Worm (Caenorhabditis elegans): ENCODE measurements around the gene dml-1.
"Not testable (repeated sequence)": the region's sequence is repeated elsewhere in the genome, so short reads cannot be mapped to it uniquely, and the experiment has no call there.

Gene dml-1

DNA sequence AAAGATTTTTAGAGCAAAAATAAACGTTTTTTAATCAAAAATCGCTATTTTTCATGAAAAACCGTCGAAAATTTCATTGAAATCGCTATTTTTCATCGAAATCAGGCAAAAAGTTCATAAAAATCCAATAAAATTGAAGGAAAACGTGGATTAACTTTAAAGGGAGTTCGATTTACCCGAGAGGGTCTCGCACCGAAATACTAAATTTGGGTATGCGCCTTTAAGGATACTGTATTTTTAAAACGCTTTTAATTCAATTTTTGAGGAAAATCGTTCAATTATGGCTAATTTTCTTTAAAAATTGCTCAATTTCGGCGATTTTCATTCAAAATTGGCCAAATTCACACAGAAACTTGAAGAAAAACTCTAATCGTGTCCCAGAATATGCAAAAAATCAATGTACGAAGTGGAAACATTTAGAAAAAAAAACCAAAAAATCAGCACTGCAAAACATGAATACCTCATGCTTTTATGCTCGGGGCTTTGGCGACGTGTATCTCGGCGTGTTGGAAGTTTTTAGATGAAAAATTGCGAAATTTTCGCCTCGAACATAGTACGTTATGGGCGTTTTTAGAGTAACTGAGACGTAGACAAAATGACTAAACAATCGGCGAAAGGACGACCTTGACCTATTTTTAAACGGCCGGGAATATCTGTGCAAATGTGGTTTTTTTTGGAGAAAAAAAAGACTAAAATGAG lies 6.2 kb downstream of the dml-1 start (continued):
- TF ChIP-seq sea-2 (GFP tag; IDR thresholded peaks at IDR 0.05): no peak

DNA sequence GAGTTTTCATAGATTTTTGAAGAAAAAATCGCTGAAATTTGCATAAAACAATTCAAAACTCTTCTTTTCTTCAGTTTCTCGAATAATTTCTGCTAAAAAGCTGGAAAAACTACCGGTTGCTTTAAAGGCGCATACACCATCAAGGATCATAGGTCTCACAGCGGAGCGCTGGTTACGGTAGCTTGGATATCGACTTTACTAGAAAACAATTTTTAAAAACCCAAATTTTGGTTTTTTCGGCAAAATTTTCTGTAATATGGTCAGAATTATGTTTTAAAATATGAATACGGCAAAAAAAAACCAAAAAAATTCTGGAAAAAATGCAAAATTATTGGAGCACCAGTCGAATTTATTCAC lies 6.7 kb downstream of the dml-1 start:
- TF ChIP-seq nhr-27 (tag; optimal IDR thresholded peaks at IDR 0.05): no peak
- peak; percentile 75 for TF ChIP-seq madf-6 (GFP tag; IDR thresholded peaks at IDR 0.05)
- TF ChIP-seq ceh-91 (GFP tag; IDR thresholded peaks at IDR 0.05): 0 out of 2 replicates have a peak, but pooled peaks have one; percentile 27
- peak; percentile 26; the same call in 1 of the 2 replicates for TF ChIP-seq madf-8 (GFP tag; conservative IDR thresholded peaks at IDR 0.05)
- peak; percentile 18 for TF ChIP-seq efl-1 (GFP tag; optimal IDR thresholded peaks at IDR 0.05)
- peak; percentile 84 for TF ChIP-seq F33H1.4 (GFP tag; IDR thresholded peaks at IDR 0.05)
- TF ChIP-seq xnd-1 (tag; optimal IDR thresholded peaks at IDR 0.05): peak; percentile 3
- peak; percentile 91 for TF ChIP-seq lsl-1 (GFP tag; optimal IDR thresholded peaks at IDR 0.05)
- TF ChIP-seq D2030.7 (GFP tag; IDR thresholded peaks at IDR 0.05): peak; percentile 62
- no peak for TF ChIP-seq Y56A3A.18 (GFP tag; IDR thresholded peaks at IDR 0.05)

DNA sequence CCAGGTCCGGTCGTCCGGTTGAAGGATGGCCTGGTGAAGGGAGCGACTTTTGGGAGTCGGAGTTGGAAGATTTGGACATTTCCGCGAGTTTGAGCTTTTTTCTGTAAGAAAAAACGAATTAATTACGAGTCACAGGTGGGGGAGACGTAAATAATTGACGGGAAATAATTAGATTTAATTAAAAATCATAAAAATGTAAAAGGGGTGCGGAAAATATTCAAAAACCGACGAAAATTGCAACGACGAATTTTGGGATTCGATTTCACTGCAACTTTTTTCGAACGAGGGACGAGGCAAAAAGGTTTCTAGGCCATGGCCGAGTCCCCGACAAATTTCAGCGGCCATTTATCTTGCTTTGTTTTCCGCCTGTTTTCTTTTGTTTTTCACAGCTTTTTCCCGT lies 7.9 kb downstream of the dml-1 start, which contains the start of gene Y54G2A.19:
TSS of gene Y54G2A.19 (minus strand) at position 101 of the 400 bp plus-strand sequence.
- TF ChIP-seq B0019.2 (GFP tag; conservative IDR thresholded peaks at IDR 0.05); ceh-91 (GFP tag; IDR thresholded peaks at IDR 0.05); ceh-79 (tag; optimal IDR thresholded peaks at IDR 0.05): not testable (repeated sequence)

DNA sequence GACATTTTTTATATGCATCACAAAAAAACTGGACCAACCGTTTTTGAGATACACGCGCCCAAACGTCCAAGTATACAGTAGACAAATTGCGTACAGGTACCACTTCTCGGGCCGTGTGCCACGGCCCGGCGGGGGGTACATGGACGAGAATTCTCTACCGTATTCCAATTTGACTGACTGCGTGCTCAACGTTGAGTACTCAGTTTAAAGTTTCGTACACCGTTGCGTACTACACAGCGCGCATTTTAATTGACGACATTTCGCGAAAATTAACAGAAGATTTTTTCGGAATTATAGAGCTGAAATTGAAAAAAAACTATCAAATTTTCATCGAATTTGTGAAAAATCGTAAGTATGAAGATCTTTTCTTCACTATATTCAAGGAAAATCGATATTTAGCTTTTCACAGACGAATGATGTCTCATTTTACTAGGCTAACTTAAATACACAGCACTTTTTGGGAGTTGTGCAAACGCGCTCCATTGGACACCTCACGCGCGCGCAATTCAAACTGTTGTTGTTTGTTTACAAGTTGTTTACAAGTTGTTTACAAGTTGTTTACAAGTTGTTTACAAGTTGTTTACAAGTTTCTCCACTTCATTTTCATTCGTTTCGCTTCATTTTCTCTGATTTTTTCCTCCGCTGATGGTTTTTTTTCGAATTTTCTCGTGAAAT lies 9.4 kb downstream of the dml-1 start:
- TF ChIP-seq let-607 (tag; optimal IDR thresholded peaks at IDR 0.05): peak in 1 of 2 experiments; percentile 53
- TF ChIP-seq unc-130 (GFP tag; optimal IDR thresholded peaks at IDR 0.05): peak; percentile 33
- peak; percentile 33 for TF ChIP-seq efl-1 (GFP tag; optimal IDR thresholded peaks at IDR 0.05)
- peak; percentile 48 for TF ChIP-seq lin-54 (GFP tag; optimal IDR thresholded peaks at IDR 0.05)
- TF ChIP-seq ztf-18 (tag; optimal IDR thresholded peaks at IDR 0.05): peak; percentile 25
- not testable (repeated sequence) for TF ChIP-seq snpc-4 (GFP tag; optimal IDR thresholded peaks at IDR 0.05)
- TF ChIP-seq snpc-4 (tag; optimal IDR thresholded peaks at IDR 0.05): peak in 1 of 4 experiments; percentile 12
- peak; percentile 43 for TF ChIP-seq lin-40 (tag; optimal IDR thresholded peaks at IDR 0.05)
- TF ChIP-seq K11D2.4 (GFP tag; IDR thresholded peaks at IDR 0.05): peak; percentile 77
- TF ChIP-seq mcd-1 (GFP tag; IDR thresholded peaks at IDR 0.05): peak; percentile 93
- TF ChIP-seq hmg-1.2 (GFP tag; IDR thresholded peaks at IDR 0.05): peak; percentile 94
- TF ChIP-seq Y53G8AR.9 (GFP tag; conservative IDR thresholded peaks at IDR 0.05): peak; percentile 83
- peak; percentile 49 for TF ChIP-seq cebp-1 (GFP tag; IDR thresholded peaks at IDR 0.05)
- peak; percentile 55 for TF ChIP-seq cebp-1 (tag; optimal IDR thresholded peaks at IDR 0.05)
- TF ChIP-seq C17E4.6 (GFP tag; IDR thresholded peaks at IDR 0.05): peak; percentile 14; the same call in 1 of the 2 replicates
- TF ChIP-seq lir-1 (GFP tag; conservative IDR thresholded peaks at IDR 0.05): peak; percentile 65; the same call in 1 of the 2 replicates
- peak; percentile 44; the same call in 1 of the 2 replicates for TF ChIP-seq hsf-1 (GFP tag; IDR thresholded peaks at IDR 0.05)
- peak; percentile 53 for TF ChIP-seq madf-6 (GFP tag; IDR thresholded peaks at IDR 0.05)
- TF ChIP-seq dox-1 (GFP tag; IDR thresholded peaks at IDR 0.05): peak; percentile 89
- peak; percentile 79 for TF ChIP-seq bed-2 (GFP tag; IDR thresholded peaks at IDR 0.05)
- peak; percentile 48; the same call in 1 of the 2 replicates for TF ChIP-seq ceh-100 (GFP tag; IDR thresholded peaks at IDR 0.05)
- TF ChIP-seq xnd-1 (tag; optimal IDR thresholded peaks at IDR 0.05): peak; percentile 14
- TF ChIP-seq D2030.7 (GFP tag; IDR thresholded peaks at IDR 0.05): peak; percentile 45; the same call in 1 of the 2 replicates
- peak; percentile 10 for TF ChIP-seq atf-7 (tag; optimal IDR thresholded peaks at IDR 0.05)
- TF ChIP-seq B0336.3 (GFP tag; IDR thresholded peaks at IDR 0.05): 0 out of 2 replicates have a peak, but pooled peaks have one; percentile 15
- peak; percentile 44; the same call in 1 of the 2 replicates for TF ChIP-seq egl-18 (GFP tag; IDR thresholded peaks at IDR 0.05)
- peak; percentile 62; the same call in 1 of the 2 replicates for TF ChIP-seq ceh-91 (GFP tag; IDR thresholded peaks at IDR 0.05)
- peak; percentile 44 for TF ChIP-seq lsl-1 (GFP tag; optimal IDR thresholded peaks at IDR 0.05)
- peak; percentile 81; the same call in 1 of the 2 replicates for TF ChIP-seq madf-3 (GFP tag; IDR thresholded peaks at IDR 0.05)
- TF ChIP-seq nfyb-1 (GFP tag; IDR thresholded peaks at IDR 0.05): peak; percentile 81
- peak; percentile 20 for TF ChIP-seq tlf-1 (GFP tag; optimal IDR thresholded peaks at IDR 0.05)
- TF ChIP-seq F33H1.4 (GFP tag; IDR thresholded peaks at IDR 0.05): peak; percentile 71
- TF ChIP-seq attf-3 (GFP tag; conservative IDR thresholded peaks at IDR 0.05): peak; percentile 79
